Worm (Caenorhabditis elegans): Measurements from ENCODE around the gene vig-1.

The vig-1 gene

ce11 chrII:1320987-1321807, at the start of gene vig-1 (continued):
- TF ChIP-seq nfya-1 (tag; optimal IDR thresholded peaks at IDR 0.05; ENCODE audit: borderline replicate concordance, insufficient read depth) (no peak), F33H1.4 (GFP tag; IDR thresholded peaks at IDR 0.05) (peak; percentile 20; the same call in 1 of the 2 replicates), ztf-28 (GFP tag; IDR thresholded peaks at IDR 0.05) (no peak), ceh-27 (GFP tag; optimal IDR thresholded peaks at IDR 0.05) (no peak), ztf-6 (GFP tag; IDR thresholded peaks at IDR 0.05) (no peak), mel-28 (tag; optimal IDR thresholded peaks at IDR 0.05; ENCODE audit: borderline replicate concordance) (no peak), somi-1 (GFP tag; optimal IDR thresholded peaks at IDR 0.05) (no peak), fkh-3 (tag; optimal IDR thresholded peaks at IDR 0.05) (no peak), F57A8.1 (GFP tag; optimal IDR thresholded peaks at IDR 0.05) (no peak), ztf-3 (GFP tag; optimal IDR thresholded peaks at IDR 0.05) (no peak), egrh-3 (GFP tag; IDR thresholded peaks at IDR 0.05) (peak; percentile 88), nhr-90 (tag; optimal IDR thresholded peaks at IDR 0.05) (no peak), repo-1 (tag; optimal IDR thresholded peaks at IDR 0.05) (no peak), Y53F4B.3 (GFP tag; IDR thresholded peaks at IDR 0.05) (no peak), nfyb-1 (GFP tag; IDR thresholded peaks at IDR 0.05) (no peak), lin-35 (GFP tag; optimal IDR thresholded peaks at IDR 0.05) (no peak), F52B5.7 (tag; optimal IDR thresholded peaks at IDR 0.05) (no peak), sea-2 (GFP tag; IDR thresholded peaks at IDR 0.05) (no peak), ceh-40 (GFP tag; IDR thresholded peaks at IDR 0.05) (no peak), lag-1 (GFP tag; IDR thresholded peaks at IDR 0.05) (no peak), B0336.3 (GFP tag; IDR thresholded peaks at IDR 0.05) (peak; percentile 59), T26A5.8 (tag; optimal IDR thresholded peaks at IDR 0.05) (no peak), tbp1 (GFP tag; optimal IDR thresholded peaks at IDR 0.05) (no peak), ceh-100 (GFP tag; IDR thresholded peaks at IDR 0.05) (no peak), snpc-1.1 (tag; optimal IDR thresholded peaks at IDR 0.05; ENCODE audit: insufficient read depth) (no peak), ZK185.1 (tag; optimal IDR thresholded peaks at IDR 0.05; ENCODE audit: poor library complexity, severe bottlenecking) (no peak), athp-1 (tag; optimal IDR thresholded peaks at IDR 0.05) (peak; percentile 5), let-607 (tag; optimal IDR thresholded peaks at IDR 0.05) (no peak), nhr-120 (GFP tag; IDR thresholded peaks at IDR 0.05) (no peak), ceh-79 (tag; optimal IDR thresholded peaks at IDR 0.05) (no peak), atf-7 (tag; optimal IDR thresholded peaks at IDR 0.05) (no peak), lsl-1 (GFP tag; optimal IDR thresholded peaks at IDR 0.05) (peak; percentile 46), F55B11.4 (tag; optimal IDR thresholded peaks at IDR 0.05; ENCODE audit: borderline replicate concordance, insufficient read depth) (no peak), lin-54 (GFP tag; optimal IDR thresholded peaks at IDR 0.05) (peak; percentile 38), zfh-2 (GFP tag; conservative IDR thresholded peaks at IDR 0.05) (peak; percentile 90), F23B12.7 (tag; optimal IDR thresholded peaks at IDR 0.05; ENCODE audit: insufficient read depth) (no peak), ztf-22 (GFP tag; optimal IDR thresholded peaks at IDR 0.05) (no peak), ztf-26 (tag; optimal IDR thresholded peaks at IDR 0.05) (no peak), efl-1 (GFP tag; optimal IDR thresholded peaks at IDR 0.05) (no peak), mes-4 (tag; optimal IDR thresholded peaks at IDR 0.05) (no peak), snpc-3.4 (tag; optimal IDR thresholded peaks at IDR 0.05) (no peak), madf-10 (tag; optimal IDR thresholded peaks at IDR 0.05) (no peak), tlf-1 (GFP tag; optimal IDR thresholded peaks at IDR 0.05) (no peak), lin-26 (GFP tag; IDR thresholded peaks at IDR 0.05) (0 out of 2 replicates have a peak, but pooled peaks have one; percentile 26), aptf-3 (GFP tag; IDR thresholded peaks at IDR 0.05) (no peak), hsf-1 (GFP tag; IDR thresholded peaks at IDR 0.05) (no peak), madf-6 (GFP tag; IDR thresholded peaks at IDR 0.05) (peak; percentile 8; the same call in 1 of the 2 replicates)

Data from whole organism, young adult.